Worm (Caenorhabditis elegans) whole organism, L2 larva: ENCODE results near the gene efk-1.

Source experiments
- C34F6.9 ChIP-seq: fragments of 150-350 bp; optimal IDR thresholded peaks from 2 replicates; lab custom pipeline; 2014; ENCODE audit warnings: missing biosample characterization, missing genetic modification characterization
- F13H6.1 ChIP-seq: sonication (generic microtip); optimal IDR thresholded peaks from 2 replicates; lab custom pipeline; 2016; ENCODE audit warnings: missing genetic modification characterization, missing compliant biosample characterization
- R02D3.7 ChIP-seq: fragments of 150-350 bp; optimal IDR thresholded peaks from 2 replicates; lab custom pipeline; 2014; ENCODE audit warnings: missing biosample characterization, missing genetic modification characterization
- Y55F3AM.14 ChIP-seq: fragments of 200-800 bp; sonication (Bioruptor generic); optimal IDR thresholded peaks from 2 replicates; lab custom pipeline; 2018; ENCODE audit warnings: mild to moderate bottlenecking, missing genetic modification characterization, missing compliant biosample characterization
- ZK546.5 ChIP-seq: sonication (generic microtip); optimal IDR thresholded peaks from 2 replicates; lab custom pipeline; 2017; ENCODE audit warnings: missing biosample characterization, missing genetic modification characterization
- alr-1 ChIP-seq: fragments of 150-350 bp; optimal IDR thresholded peaks from 2 replicates; lab custom pipeline; 2014; ENCODE audit warnings: missing biosample characterization, missing genetic modification characterization
- ama-1 ChIP-seq: fragments of 150-350 bp; optimal IDR thresholded peaks from 2 replicates; lab custom pipeline; 2018; ENCODE audit warnings: inconsistent platforms
- blmp-1 ChIP-seq: sonication (generic microtip); optimal IDR thresholded peaks from 2 replicates; lab custom pipeline; 2017; ENCODE audit warnings: missing genetic modification characterization, mild to moderate bottlenecking, missing compliant biosample characterization, antibody characterized with exemption, moderate library complexity; ENCODE audit not compliant: insufficient read depth
- ceh-16 ChIP-seq: fragments of 150-350 bp; optimal IDR thresholded peaks from 2 replicates; lab custom pipeline; 2014; ENCODE audit warnings: missing biosample characterization, missing genetic modification characterization
- ceh-82 ChIP-seq: fragments of 150-350 bp; optimal IDR thresholded peaks from 2 replicates; lab custom pipeline; 2014; ENCODE audit warnings: missing biosample characterization, missing genetic modification characterization
- crh-2 ChIP-seq: sonication (generic microtip); optimal IDR thresholded peaks from 2 replicates; lab custom pipeline; 2017; ENCODE audit warnings: missing biosample characterization, missing genetic modification characterization
- egl-27 ChIP-seq: sonication (generic microtip); optimal IDR thresholded peaks from 3 replicates; lab custom pipeline; 2017; ENCODE audit warnings: missing biosample characterization, missing genetic modification reagents, missing genetic modification characterization
- elt-1 ChIP-seq: fragments of 150-350 bp; optimal IDR thresholded peaks from 2 replicates; lab custom pipeline; 2014; ENCODE audit warnings: missing biosample characterization, missing genetic modification characterization
- elt-3 ChIP-seq: sonication (generic microtip); optimal IDR thresholded peaks from 2 replicates; lab custom pipeline; 2017; ENCODE audit warnings: missing biosample characterization, missing genetic modification characterization
- fos-1 ChIP-seq: fragments of 150-350 bp; optimal IDR thresholded peaks from 2 replicates; lab custom pipeline; 2014; ENCODE audit warnings: missing biosample characterization, missing genetic modification characterization
- gmeb-1 ChIP-seq: fragments of 150-350 bp; optimal IDR thresholded peaks from 2 replicates; lab custom pipeline; 2014; ENCODE audit warnings: missing biosample characterization, missing genetic modification characterization
- lin-11 ChIP-seq: fragments of 150-350 bp; sonication (generic microtip); optimal IDR thresholded peaks from 2 replicates; lab custom pipeline; 2014; ENCODE audit warnings: missing biosample characterization, missing genetic modification characterization, inconsistent platforms, mixed read lengths
- lin-13 ChIP-seq: fragments of 150-350 bp; optimal IDR thresholded peaks from 2 replicates; lab custom pipeline; 2014; ENCODE audit warnings: missing biosample characterization, missing genetic modification reagents, missing genetic modification characterization
- lin-39 ChIP-seq: fragments of 150-350 bp; optimal IDR thresholded peaks from 2 replicates; lab custom pipeline; 2014; ENCODE audit warnings: missing biosample characterization, missing genetic modification reagents, missing genetic modification characterization
- mab-5 ChIP-seq: fragments of 150-350 bp; optimal IDR thresholded peaks from 2 replicates; lab custom pipeline; 2014; ENCODE audit warnings: missing biosample characterization, missing genetic modification characterization
- mbf-1 ChIP-seq: sonication (generic microtip); optimal IDR thresholded peaks from 2 replicates; lab custom pipeline; 2017; ENCODE audit warnings: missing biosample characterization, missing genetic modification characterization
- mdl-1 ChIP-seq, 2 experiments: fragments of 150-350 bp in 1 of 2; sonication (generic microtip) in 1 of 2; optimal IDR thresholded peaks; 2 replicates each; lab custom pipeline; 2017; ENCODE audit warnings: missing biosample characterization in 2 of 2, missing genetic modification characterization in 2 of 2
- nhr-11 ChIP-seq: fragments of 150-350 bp; optimal IDR thresholded peaks from 2 replicates; lab custom pipeline; 2014; ENCODE audit warnings: missing biosample characterization, missing genetic modification characterization
- nhr-129 ChIP-seq: fragments of 150-350 bp; optimal IDR thresholded peaks from 2 replicates; lab custom pipeline; 2014; ENCODE audit warnings: missing biosample characterization, missing genetic modification characterization
- nhr-21 ChIP-seq: fragments of 150-350 bp; optimal IDR thresholded peaks from 2 replicates; lab custom pipeline; 2014; ENCODE audit warnings: missing biosample characterization, missing genetic modification characterization
- nhr-23 ChIP-seq: fragments of 150-350 bp; optimal IDR thresholded peaks from 2 replicates; lab custom pipeline; 2014; ENCODE audit warnings: missing biosample characterization, missing genetic modification reagents, missing genetic modification characterization
- nhr-25 ChIP-seq: fragments of 150-350 bp; sonication (generic microtip); optimal IDR thresholded peaks from 3 replicates; lab custom pipeline; 2014; ENCODE audit warnings: missing biosample characterization, missing genetic modification characterization
- nhr-6 ChIP-seq: fragments of 150-350 bp; optimal IDR thresholded peaks from 2 replicates; lab custom pipeline; 2014; ENCODE audit warnings: missing biosample characterization, missing genetic modification characterization
- nhr-77 ChIP-seq: fragments of 150-350 bp; optimal IDR thresholded peaks from 2 replicates; lab custom pipeline; 2014; ENCODE audit warnings: missing biosample characterization, missing genetic modification characterization
- peb-1 ChIP-seq: fragments of 150-350 bp; optimal IDR thresholded peaks from 2 replicates; lab custom pipeline; 2014; ENCODE audit warnings: missing biosample characterization, missing genetic modification characterization
- skn-1 ChIP-seq: sonication (generic microtip); optimal IDR thresholded peaks from 2 replicates; lab custom pipeline; 2017; ENCODE audit warnings: missing biosample characterization, missing genetic modification characterization
- sma-3 ChIP-seq: sonication (generic microtip); optimal IDR thresholded peaks from 2 replicates; lab custom pipeline; 2016; ENCODE audit warnings: missing genetic modification reagents, missing genetic modification characterization, missing compliant biosample characterization
- sma-9 ChIP-seq, 2 experiments: fragments of 150-350 bp in 1 of 2; sonication (generic microtip) in 1 of 2; optimal IDR thresholded peaks; 2 replicates each; lab custom pipeline; 2014 to 2016; ENCODE audit warnings: missing genetic modification characterization in 2 of 2, mild to moderate bottlenecking in 1 of 2, missing biosample characterization in 1 of 2, missing compliant biosample characterization in 1 of 2, missing genetic modification reagents in 1 of 2, moderate library complexity in 1 of 2
- snpc-4 ChIP-seq: fragments of 150-350 bp; optimal IDR thresholded peaks from 2 replicates; lab custom pipeline; 2014; ENCODE audit warnings: missing biosample characterization, missing genetic modification characterization
- unc-39 ChIP-seq: fragments of 150-350 bp; optimal IDR thresholded peaks from 2 replicates; lab custom pipeline; 2014; ENCODE audit warnings: missing biosample characterization, missing genetic modification characterization
- unc-62 ChIP-seq: fragments of 150-350 bp; optimal IDR thresholded peaks from 2 replicates; lab custom pipeline; 2014; ENCODE audit warnings: missing biosample characterization, missing genetic modification reagents, missing genetic modification characterization
- ztf-1 ChIP-seq: fragments of 200-800 bp; sonication (Bioruptor generic); conservative IDR thresholded peaks from 2 replicates; pipeline ENCODE4 v1.3.6; 2022; ENCODE audit warnings: missing genetic modification characterization, missing compliant biosample characterization
- ztf-4 ChIP-seq: fragments of 150-350 bp; optimal IDR thresholded peaks from 2 replicates; lab custom pipeline; 2014; ENCODE audit warnings: missing biosample characterization, missing genetic modification characterization

efk-1 gene

ce11 chrIII:6195718-6196117 is 27.4 kb upstream of the efk-1 start:
- TF ChIP-seq unc-62 (no peak), nhr-23 (no peak), nhr-129 (tag; lab: Kevin White, UChicago) (no peak), lin-39 (tag; lab: Kevin White, UChicago) (no peak), mdl-1 (tag; optimal IDR thresholded peaks at IDR 0.05; lab: Kevin White, UChicago) (no peak), mab-5 (tag; lab: Kevin White, UChicago) (no peak), nhr-25 (tag; lab: Kevin White, UChicago) (no peak), crh-2 (tag; lab: Kevin White, UChicago) (no peak), alr-1 (tag; lab: Kevin White, UChicago) (no peak), ztf-4 (tag; lab: Kevin White, UChicago) (no peak), lin-11 (tag; lab: Kevin White, UChicago) (no peak), sma-9 (GFP tag; optimal IDR thresholded peaks at IDR 0.05; lab: Kevin White, UChicago) (no peak), sma-9 (tag; optimal IDR thresholded peaks at IDR 0.05; lab: Kevin White, UChicago) (no peak)
- TF ChIP-seq, all 48 proteins: peak for 0

ce11 chrIII:6194480-6194879 is 26.1 kb upstream of the efk-1 start, which contains the start of gene ugt-66:
Gene ugt-66, minus strand, starts transcription at chrIII:6194580.
- TF ChIP-seq nhr-6 (tag; lab: Kevin White, UChicago) (no peak), elt-3 (no peak), mdl-1 (tag; optimal IDR thresholded peaks at IDR 0.05; lab: Kevin White, UChicago) (no peak), ceh-16 (tag; lab: Kevin White, UChicago) (no peak), peb-1 (no peak), unc-39 (tag; lab: Kevin White, UChicago) (no peak), blmp-1 (no peak), lin-13 (GFP tag; lab: Kevin White, UChicago) (no peak), R02D3.7 (tag; lab: Kevin White, UChicago) (no peak), nhr-11 (tag; lab: Kevin White, UChicago) (no peak), C34F6.9 (tag; lab: Kevin White, UChicago) (no peak), egl-27 (tag; lab: Kevin White, UChicago) (no peak), ztf-1 (GFP tag; lab: Robert Waterston, UW) (no peak), elt-1 (tag; lab: Kevin White, UChicago) (no peak), ama-1 (lab: Kevin White, UChicago) (no peak), sma-9 (GFP tag; optimal IDR thresholded peaks at IDR 0.05; lab: Kevin White, UChicago) (no peak), sma-9 (tag; optimal IDR thresholded peaks at IDR 0.05; lab: Kevin White, UChicago) (no peak), gmeb-1 (tag; lab: Kevin White, UChicago) (no peak), nhr-77 (tag; lab: Kevin White, UChicago) (no peak), lin-11 (tag; lab: Kevin White, UChicago) (no peak)

ce11 chrIII:6190810-6191209 is 22.5 kb upstream of the efk-1 start, which contains the start of gene C23G10.5:
Gene C23G10.5, plus strand, starts transcription at chrIII:6191110.
- TF ChIP-seq mdl-1 (tag; optimal IDR thresholded peaks at IDR 0.05; lab: Kevin White, UChicago) (no peak), lin-39 (tag; lab: Kevin White, UChicago) (no peak), nhr-21 (tag; lab: Kevin White, UChicago) (no peak), ama-1 (lab: Kevin White, UChicago) (no peak), mbf-1 (tag; lab: Kevin White, UChicago) (no peak)

ce11 chrIII:6183118-6183517 is 14.8 kb upstream of the efk-1 start, which contains the start of gene nas-28:
Gene nas-28, minus strand, starts transcription at chrIII:6183218.
- TF ChIP-seq ZK546.5 (tag; lab: Kevin White, UChicago): no peak
- no peak for TF ChIP-seq lin-11 (tag; lab: Kevin White, UChicago)
- TF ChIP-seq nhr-77 (tag; lab: Kevin White, UChicago): no peak
- TF ChIP-seq peb-1: no peak
- TF ChIP-seq ceh-16 (tag; lab: Kevin White, UChicago): no peak
- TF ChIP-seq ceh-82: no peak
- no peak for TF ChIP-seq alr-1 (tag; lab: Kevin White, UChicago)
- no peak for TF ChIP-seq lin-39 (tag; lab: Kevin White, UChicago)
- TF ChIP-seq snpc-4: no peak
- TF ChIP-seq nhr-23: no peak

- peak; percentile 66 for TF ChIP-seq sma-9 (GFP tag; optimal IDR thresholded peaks at IDR 0.05; lab: Kevin White, UChicago)
- no peak for TF ChIP-seq sma-9 (tag; optimal IDR thresholded peaks at IDR 0.05; lab: Kevin White, UChicago)
- peak; percentile 11 for TF ChIP-seq sma-3
- TF ChIP-seq nhr-25 (tag; lab: Kevin White, UChicago): no peak
- TF ChIP-seq crh-2 (tag; lab: Kevin White, UChicago): peak; percentile 68
- TF ChIP-seq skn-1 (tag; lab: Kevin White, UChicago): peak; percentile 34
- TF ChIP-seq egl-27 (tag; lab: Kevin White, UChicago): no peak
- peak; percentile 36 for TF ChIP-seq gmeb-1 (tag; lab: Kevin White, UChicago)
- TF ChIP-seq fos-1 (tag; lab: Kevin White, UChicago): peak; percentile 58
- no peak for TF ChIP-seq Y55F3AM.14 (GFP tag; lab: Kevin White, UChicago)
- peak in 1 of 2 experiments; percentile 28 for TF ChIP-seq mdl-1 (tag; optimal IDR thresholded peaks at IDR 0.05; lab: Kevin White, UChicago)
- TF ChIP-seq nhr-129 (tag; lab: Kevin White, UChicago): peak; percentile 10
- peak; percentile 57 for TF ChIP-seq F13H6.1 (tag; lab: Kevin White, UChicago)
Observed at ce11 chrIII:6180294-6180693, 11.9 kb upstream of the efk-1 start.
